Fruit fly (Drosophila melanogaster) whole organism: Measurements from ENCODE around the gene CG5886.

Experiments
- CG8478 ChIP-seq: fragments of >200 bp; optimal IDR thresholded peaks from 2 replicates; lab custom pipeline; 2018; ENCODE audit warnings: inconsistent platforms
- Dll ChIP-seq: fragments of >200 bp; optimal IDR thresholded peaks from 2 replicates; lab custom pipeline; 2017
- EcR ChIP-seq, 2 experiments: fragments of >200 bp; optimal IDR thresholded peaks; 2 replicates each; lab custom pipeline; 2017; ENCODE audit warnings: missing biosample characterization in 2 of 2, missing genetic modification characterization in 2 of 2, missing genetic modification reagents in 2 of 2
- pan ChIP-seq: fragments of >200 bp; optimal IDR thresholded peaks from 2 replicates; lab custom pipeline; 2017
- psq ChIP-seq: fragments of >200 bp; optimal IDR thresholded peaks from 2 replicates; lab custom pipeline; 2017
- usp ChIP-seq: fragments of >200 bp; optimal IDR thresholded peaks from 2 replicates; lab custom pipeline; 2017; ENCODE audit warnings: missing biosample characterization, missing genetic modification characterization, mixed read lengths

CG5886 gene

dm6 chr3R:25870389-25870788, 19.0 kb downstream of the CG5886 start:
- TF ChIP-seq EcR (GFP tag; optimal IDR thresholded peaks at IDR 0.05; lab: Kevin White, UChicago) (no peak), psq (lab: Kevin White, UChicago) (no peak), CG8478 (lab: Kevin White, UChicago) (no peak), pan (lab: Kevin White, UChicago) (no peak), Dll (no peak), usp (GFP tag; lab: Kevin White, UChicago) (no peak)

- TF ChIP-seq psq (lab: Kevin White, UChicago) (no peak), usp (GFP tag; lab: Kevin White, UChicago) (no peak), Dll (no peak), EcR (GFP tag; optimal IDR thresholded peaks at IDR 0.05; lab: Kevin White, UChicago) (no peak), pan (lab: Kevin White, UChicago) (no peak), CG8478 (lab: Kevin White, UChicago) (no peak)
Observed at dm6 chr3R:25876639-25877038, 25.2 kb downstream of the CG5886 start.

dm6 chr3R:25877064-25877463, 25.6 kb downstream of the CG5886 start:
- TF ChIP-seq EcR (GFP tag; optimal IDR thresholded peaks at IDR 0.05; lab: Kevin White, UChicago) (peak in 1 of 2 experiments; percentile 2), pan (lab: Kevin White, UChicago) (no peak)

- TF ChIP-seq Dll, result no peak
- TF ChIP-seq pan (lab: Kevin White, UChicago), result no peak
- TF ChIP-seq usp (GFP tag; lab: Kevin White, UChicago), result no peak
- TF ChIP-seq psq (lab: Kevin White, UChicago), result no peak
- no peak for TF ChIP-seq EcR (GFP tag; optimal IDR thresholded peaks at IDR 0.05; lab: Kevin White, UChicago)
- no peak for TF ChIP-seq CG8478 (lab: Kevin White, UChicago)
Observed at dm6 chr3R:25879324-25879766, 27.9 kb downstream of the CG5886 start.

dm6 chr3R:25880198-25880970, 29.0 kb downstream of the CG5886 start:
- TF ChIP-seq usp (GFP tag; lab: Kevin White, UChicago), result no peak

dm6 chr3R:25880971-25881809, 29.8 kb downstream of the CG5886 start, which contains the start of gene Tsp96F:
Gene Tsp96F (minus strand): TSS chr3R:25881427.
- no peak for TF ChIP-seq CG8478 (lab: Kevin White, UChicago)
- no peak for TF ChIP-seq psq (lab: Kevin White, UChicago)
- TF ChIP-seq usp (GFP tag; lab: Kevin White, UChicago), result no peak
- TF ChIP-seq Dll, result no peak
- TF ChIP-seq EcR (GFP tag; optimal IDR thresholded peaks at IDR 0.05; lab: Kevin White, UChicago), result no peak
- TF ChIP-seq pan (lab: Kevin White, UChicago), result no peak

- TF ChIP-seq pan (lab: Kevin White, UChicago) (no peak), Dll (no peak), usp (GFP tag; lab: Kevin White, UChicago) (no peak), psq (lab: Kevin White, UChicago) (no peak), EcR (GFP tag; optimal IDR thresholded peaks at IDR 0.05; lab: Kevin White, UChicago) (no peak), CG8478 (lab: Kevin White, UChicago) (no peak)
Observed at dm6 chr3R:25881915-25882314, 30.5 kb downstream of the CG5886 start, which contains the start of gene SppL. Gene SppL (plus strand): TSS chr3R:25881984.

- TF ChIP-seq Dll, result no peak
- TF ChIP-seq usp (GFP tag; lab: Kevin White, UChicago), result no peak
- TF ChIP-seq psq (lab: Kevin White, UChicago), result no peak
- no peak for TF ChIP-seq CG8478 (lab: Kevin White, UChicago)
- TF ChIP-seq EcR (GFP tag; optimal IDR thresholded peaks at IDR 0.05; lab: Kevin White, UChicago), result no peak
- no peak for TF ChIP-seq pan (lab: Kevin White, UChicago)
Observed at dm6 chr3R:25882606-25883266, 31.3 kb downstream of the CG5886 start.

dm6 chr3R:25883877-25884276, 32.4 kb downstream of the CG5886 start:
- TF ChIP-seq CG8478 (lab: Kevin White, UChicago) (no peak), pan (lab: Kevin White, UChicago) (no peak), EcR (GFP tag; optimal IDR thresholded peaks at IDR 0.05; lab: Kevin White, UChicago) (peak in 1 of 2 experiments; percentile 90), Dll (no peak)

- TF ChIP-seq Dll (no peak), CG8478 (lab: Kevin White, UChicago) (no peak), psq (lab: Kevin White, UChicago) (no peak), usp (GFP tag; lab: Kevin White, UChicago) (no peak), pan (lab: Kevin White, UChicago) (no peak), EcR (GFP tag; optimal IDR thresholded peaks at IDR 0.05; lab: Kevin White, UChicago) (no peak)
Observed at dm6 chr3R:25884301-25884700, 32.9 kb downstream of the CG5886 start.

dm6 chr3R:25885136-25885535, 33.7 kb downstream of the CG5886 start:
- no peak for TF ChIP-seq CG8478 (lab: Kevin White, UChicago)
